Fruit fly (Drosophila melanogaster): Measurements from ENCODE around the gene Drak.

The Drak gene

DNA sequence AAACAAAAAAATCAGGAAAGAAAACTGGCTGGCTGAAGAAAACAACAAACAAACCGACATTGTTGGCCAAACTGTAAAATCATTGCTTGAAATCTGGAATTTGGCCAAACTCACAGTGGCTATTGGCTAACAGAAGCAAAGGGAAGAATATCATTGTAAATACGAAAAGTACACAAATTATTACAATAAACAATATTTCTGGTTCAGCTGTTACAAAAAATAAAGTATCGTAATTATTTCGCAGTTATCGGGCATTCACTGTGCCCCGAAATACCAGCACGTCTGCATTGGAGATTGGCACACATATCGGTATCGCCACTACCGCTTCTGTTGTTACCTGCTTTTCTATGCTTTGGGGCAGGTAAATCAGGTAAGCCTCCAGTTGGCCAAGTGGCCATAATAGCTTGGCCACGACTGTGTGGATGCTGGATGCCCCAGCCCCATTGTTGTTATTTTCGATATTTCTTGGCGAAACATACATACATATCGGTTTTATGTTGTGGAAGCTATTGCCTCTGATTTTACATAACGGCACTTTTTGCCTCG lies 41.8 kb upstream of the Drak start (continued):
- no peak for TF ChIP-seq CG15011 (GFP tag; optimal IDR thresholded peaks at IDR 0.05)
- 0 out of 3 replicates have a peak, but pooled peaks have one; percentile 37 for TF ChIP-seq CG6175 (GFP tag; IDR thresholded peaks at IDR 0.05)
- peak; percentile 69 for TF ChIP-seq Ptx1 (GFP tag; IDR thresholded peaks at IDR 0.05)
- TF ChIP-seq bigmax (GFP tag; optimal IDR thresholded peaks at IDR 0.05), result no peak
- TF ChIP-seq jing (GFP tag; optimal IDR thresholded peaks at IDR 0.05), result no peak
- TF ChIP-seq kay (GFP tag; optimal IDR thresholded peaks at IDR 0.05), result peak; percentile 7
- peak; percentile 38 for TF ChIP-seq maf-S (GFP tag; optimal IDR thresholded peaks at IDR 0.05)
- TF ChIP-seq Dek (tag; optimal IDR thresholded peaks at IDR 0.05), result peak; percentile 53
- peak; percentile 15 for TF ChIP-seq CG17829 (tag; optimal IDR thresholded peaks at IDR 0.05)
- TF ChIP-seq HLH3B (GFP tag; IDR thresholded peaks at IDR 0.05), result peak; percentile 43; the same call in 1 of the 2 replicates
- TF ChIP-seq CG17802 (tag; optimal IDR thresholded peaks at IDR 0.05), result no peak
- no peak for TF ChIP-seq CG32767 (GFP tag; IDR thresholded peaks at IDR 0.05)
- TF ChIP-seq B-H1 (GFP tag; IDR thresholded peaks at IDR 0.05), result peak; percentile 42; the same call in 2 of the 3 replicates
- peak; percentile 7 for TF ChIP-seq CG8944 (GFP tag; optimal IDR thresholded peaks at IDR 0.05)
- TF ChIP-seq Dref (GFP tag; IDR thresholded peaks at IDR 0.05), result no peak
- peak; percentile 64 for TF ChIP-seq CG1603 (tag; optimal IDR thresholded peaks at IDR 0.05)
- no peak for TF ChIP-seq da (GFP tag; optimal IDR thresholded peaks at IDR 0.05)
- no peak for TF ChIP-seq CG16815 (GFP tag; optimal IDR thresholded peaks at IDR 0.05)
- peak; percentile 41; the same call in 1 of the 2 replicates for TF ChIP-seq CG31224 (GFP tag; IDR thresholded peaks at IDR 0.05)
- TF ChIP-seq CG2129 (GFP tag; IDR thresholded peaks at IDR 0.05; ENCODE audit: partially characterized antibody), result no peak
- no peak for TF ChIP-seq CG10462 (GFP tag; optimal IDR thresholded peaks at IDR 0.05)
- peak; percentile 64; the same call in 2 of the 3 replicates for TF ChIP-seq H15 (GFP tag; IDR thresholded peaks at IDR 0.05)
- no peak for TF ChIP-seq crp (GFP tag; optimal IDR thresholded peaks at IDR 0.05)
- TF ChIP-seq Sox102F (GFP tag; optimal IDR thresholded peaks at IDR 0.05), result peak; percentile 59
- peak; percentile 17 for TF ChIP-seq az2 (GFP tag; optimal IDR thresholded peaks at IDR 0.05)
- no peak for TF ChIP-seq Mes4 (GFP tag; optimal IDR thresholded peaks at IDR 0.05)
- TF ChIP-seq Oli (tag; optimal IDR thresholded peaks at IDR 0.05), result peak; percentile 53
- no peak for TF ChIP-seq gfzf (GFP tag; optimal IDR thresholded peaks at IDR 0.05)
- peak; percentile 63 for TF ChIP-seq tgo (GFP tag; IDR thresholded peaks at IDR 0.05)
- TF ChIP-seq croc (GFP tag; conservative IDR thresholded peaks at IDR 0.05), result no peak
- peak; percentile 19 for TF ChIP-seq fu2 (GFP tag; optimal IDR thresholded peaks at IDR 0.05)
- peak; percentile 54; the same call in 2 of the 3 replicates for TF ChIP-seq ase (GFP tag; IDR thresholded peaks at IDR 0.05)
- peak; percentile 1 for TF ChIP-seq CG3163 (GFP tag; optimal IDR thresholded peaks at IDR 0.05)
- peak; percentile 64 for TF ChIP-seq row (GFP tag; IDR thresholded peaks at IDR 0.05)
- TF ChIP-seq Hmx (GFP tag; optimal IDR thresholded peaks at IDR 0.05), result no peak
- no peak for TF ChIP-seq Asciz (GFP tag; optimal IDR thresholded peaks at IDR 0.05)
- no peak for TF ChIP-seq CG3726 (GFP tag; IDR thresholded peaks at IDR 0.05)
- TF ChIP-seq Aef1 (GFP tag; IDR thresholded peaks at IDR 0.05), result peak; percentile 52; the same call in 1 of the 3 replicates
- 0 out of 2 replicates have a peak, but pooled peaks have one; percentile 31 for TF ChIP-seq chm (GFP tag; IDR thresholded peaks at IDR 0.05)
- no peak for TF ChIP-seq Tbp (GFP tag; optimal IDR thresholded peaks at IDR 0.05)
- TF ChIP-seq CG10209 (GFP tag; optimal IDR thresholded peaks at IDR 0.05), result peak; percentile 12
- TF ChIP-seq CG3847 (GFP tag; IDR thresholded peaks at IDR 0.05), result peak; percentile 42; the same call in 1 of the 2 replicates
- TF ChIP-seq stwl (tag; optimal IDR thresholded peaks at IDR 0.05), result no peak
- TF ChIP-seq CG12236 (GFP tag; optimal IDR thresholded peaks at IDR 0.05), result no peak
- peak; percentile 56 for TF ChIP-seq ind (GFP tag; optimal IDR thresholded peaks at IDR 0.05)
- no peak for TF ChIP-seq MESR4 (GFP tag; optimal IDR thresholded peaks at IDR 0.05)
- 0 out of 3 replicates have a peak, but pooled peaks have one; percentile 23 for TF ChIP-seq CG11695 (GFP tag; IDR thresholded peaks at IDR 0.05)
- peak; percentile 45 for TF ChIP-seq CG18619 (GFP tag; optimal IDR thresholded peaks at IDR 0.05)
- no peak for TF ChIP-seq bbx (GFP tag; IDR thresholded peaks at IDR 0.05; ENCODE audit: partially characterized antibody)
- TF ChIP-seq CG12299 (tag; optimal IDR thresholded peaks at IDR 0.05), result no peak

Measured in whole organism, embryonic.